Fruit fly (Drosophila melanogaster) whole organism, prepupa: Measurements from ENCODE around the gene Nepl21.

Source experiments
- CG10631 ChIP-seq: fragments of 200-800 bp; sonication (Bioruptor generic); optimal IDR thresholded peaks from 2 replicates; lab custom pipeline; 2016; ENCODE audit warnings: missing biosample characterization, missing genetic modification characterization
- CG10669 ChIP-seq: fragments of 200-800 bp; sonication (Bioruptor generic); optimal IDR thresholded peaks from 3 replicates; lab custom pipeline; 2018; ENCODE audit warnings: missing biosample characterization, mild to moderate bottlenecking, missing genetic modification characterization, moderate library complexity
- CG11294 ChIP-seq: fragments of 200-800 bp; sonication (Bioruptor generic); IDR thresholded peaks from 2 replicates; pipeline ENCODE4 v1.3.6; 2022; ENCODE audit warnings: missing biosample characterization, missing genetic modification characterization
- CG11762 ChIP-seq: fragments of 200-800 bp; sonication (Bioruptor generic); optimal IDR thresholded peaks from 3 replicates; lab custom pipeline; 2016; ENCODE audit warnings: missing biosample characterization, missing genetic modification characterization; ENCODE audit not compliant: insufficient read depth
- CG11902 ChIP-seq: fragments of 200-800 bp; sonication (Bioruptor generic); optimal IDR thresholded peaks from 3 replicates; lab custom pipeline; 2016; ENCODE audit warnings: missing biosample characterization, missing genetic modification characterization
- CG15336 ChIP-seq: fragments of 200-800 bp; sonication (Bioruptor generic); IDR thresholded peaks from 2 replicates; pipeline ENCODE4 v1.3.6; 2022; ENCODE audit warnings: missing biosample characterization, missing genetic modification characterization
- CG1621 ChIP-seq: fragments of 200-800 bp; sonication (Bioruptor generic); optimal IDR thresholded peaks from 3 replicates; lab custom pipeline; 2018; ENCODE audit warnings: missing biosample characterization, mild to moderate bottlenecking, missing genetic modification characterization
- CG16779 ChIP-seq: fragments of 200-800 bp; sonication (Bioruptor generic); optimal IDR thresholded peaks from 3 replicates; lab custom pipeline; 2017; ENCODE audit warnings: missing biosample characterization, mild to moderate bottlenecking, missing genetic modification characterization
- CG3032 ChIP-seq: fragments of 200-800 bp; optimal IDR thresholded peaks from 2 replicates; lab custom pipeline; 2019; ENCODE audit warnings: missing biosample characterization, mild to moderate bottlenecking, missing genetic modification characterization, moderate library complexity
- CG31627 ChIP-seq: fragments of 200-800 bp; sonication (Bioruptor generic); optimal IDR thresholded peaks from 3 replicates; lab custom pipeline; 2016; ENCODE audit warnings: missing biosample characterization, missing genetic modification characterization
- CG32006 ChIP-seq: fragments of 200-800 bp; sonication (Bioruptor generic); optimal IDR thresholded peaks from 3 replicates; lab custom pipeline; 2017; ENCODE audit warnings: missing biosample characterization, mild to moderate bottlenecking, missing genetic modification characterization
- CG34406 ChIP-seq: fragments of 200-800 bp; sonication (Bioruptor generic); optimal IDR thresholded peaks from 3 replicates; lab custom pipeline; 2016; ENCODE audit warnings: missing biosample characterization, missing genetic modification characterization
- CG3919 ChIP-seq: fragments of 200-800 bp; sonication (Bioruptor generic); optimal IDR thresholded peaks from 3 replicates; lab custom pipeline; 2016; ENCODE audit warnings: missing biosample characterization, missing genetic modification characterization
- CG6163 ChIP-seq: fragments of 200-800 bp; sonication (Bioruptor generic); IDR thresholded peaks from 3 replicates; pipeline ENCODE4 v1.3.6; 2022; ENCODE audit warnings: missing biosample characterization, missing genetic modification characterization
- CG6276 ChIP-seq: fragments of 200-800 bp; sonication (Bioruptor generic); optimal IDR thresholded peaks from 2 replicates; lab custom pipeline; 2017; ENCODE audit warnings: missing biosample characterization, mild to moderate bottlenecking, missing genetic modification characterization
- CG6792 ChIP-seq: fragments of 200-800 bp; sonication (Bioruptor generic); optimal IDR thresholded peaks from 3 replicates; lab custom pipeline; 2016; ENCODE audit warnings: missing biosample characterization, missing genetic modification characterization
- CG6808 ChIP-seq: fragments of 200-800 bp; sonication (Bioruptor generic); optimal IDR thresholded peaks from 3 replicates; lab custom pipeline; 2017; ENCODE audit warnings: missing biosample characterization, missing genetic modification characterization, mild to moderate bottlenecking, moderate library complexity, missing genetic modification reagents
- CG6854 ChIP-seq: fragments of 200-800 bp; sonication (Bioruptor generic); optimal IDR thresholded peaks from 2 replicates; lab custom pipeline; 2017; ENCODE audit warnings: missing biosample characterization, mild to moderate bottlenecking, missing genetic modification characterization
- CG7368 ChIP-seq: fragments of 200-800 bp; sonication (Bioruptor generic); optimal IDR thresholded peaks from 3 replicates; lab custom pipeline; 2016; ENCODE audit warnings: missing biosample characterization, missing genetic modification characterization
- CG8119 ChIP-seq: fragments of 200-800 bp; sonication (Bioruptor generic); IDR thresholded peaks from 3 replicates; pipeline ENCODE4 v1.3.6; 2022; ENCODE audit warnings: missing biosample characterization, missing genetic modification characterization
- CG8319 ChIP-seq: fragments of 200-800 bp; sonication (Bioruptor generic); optimal IDR thresholded peaks from 3 replicates; lab custom pipeline; 2016; ENCODE audit warnings: missing biosample characterization, missing genetic modification characterization
- CG8632 ChIP-seq: fragments of 200-800 bp; sonication (Bioruptor generic); optimal IDR thresholded peaks from 3 replicates; lab custom pipeline; 2016; ENCODE audit warnings: missing biosample characterization, missing genetic modification characterization
- CG9139 ChIP-seq: fragments of 200-800 bp; sonication (Bioruptor generic); optimal IDR thresholded peaks from 3 replicates; lab custom pipeline; 2017; ENCODE audit warnings: missing biosample characterization, mild to moderate bottlenecking, missing genetic modification characterization
- Eip75B ChIP-seq: fragments of 200-800 bp; sonication (Bioruptor generic); optimal IDR thresholded peaks from 3 replicates; lab custom pipeline; 2016; ENCODE audit warnings: missing biosample characterization, missing genetic modification characterization
- Eip78C ChIP-seq: fragments of 200-800 bp; sonication (Bioruptor generic); peaks from one replicate; lab custom pipeline; 2016; ENCODE audit warnings: missing biosample characterization, missing genetic modification characterization
- Ets21C ChIP-seq: fragments of 200-800 bp; sonication (Bioruptor generic); optimal IDR thresholded peaks from 3 replicates; lab custom pipeline; 2016; ENCODE audit warnings: missing biosample characterization, missing genetic modification characterization
- Ets96B ChIP-seq: fragments of 200-800 bp; optimal IDR thresholded peaks from 2 replicates; lab custom pipeline; 2019; ENCODE audit warnings: missing biosample characterization, mild to moderate bottlenecking, missing genetic modification characterization, moderate library complexity
- Gug ChIP-seq: fragments of 200-800 bp; sonication (Bioruptor generic); IDR thresholded peaks from 2 replicates; pipeline ENCODE4 v1.3.6; 2022; ENCODE audit warnings: missing biosample characterization, missing genetic modification characterization
- Hr38 ChIP-seq: sonication (Bioruptor generic); optimal IDR thresholded peaks from 2 replicates; lab custom pipeline; 2016; ENCODE audit warnings: missing biosample characterization, missing genetic modification characterization
- Hr4 ChIP-seq: fragments of 200-800 bp; sonication (Bioruptor generic); optimal IDR thresholded peaks from 3 replicates; lab custom pipeline; 2016; ENCODE audit warnings: missing biosample characterization, missing genetic modification characterization
- Lpt ChIP-seq: fragments of 200-800 bp; sonication (Bioruptor generic); optimal IDR thresholded peaks from 3 replicates; lab custom pipeline; 2016; ENCODE audit warnings: missing biosample characterization, missing genetic modification characterization
- Met ChIP-seq: fragments of 200-800 bp; sonication (Bioruptor generic); optimal IDR thresholded peaks from 3 replicates; lab custom pipeline; 2016; ENCODE audit warnings: missing biosample characterization, missing genetic modification characterization
- OdsH ChIP-seq: fragments of 200-800 bp; sonication (Bioruptor generic); optimal IDR thresholded peaks from 3 replicates; lab custom pipeline; 2016; ENCODE audit warnings: missing biosample characterization, missing genetic modification characterization
- Smox ChIP-seq: fragments of 200-800 bp; sonication (Bioruptor generic); optimal IDR thresholded peaks from 3 replicates; lab custom pipeline; 2016; ENCODE audit warnings: missing biosample characterization, missing genetic modification characterization
- Sox102F ChIP-seq: fragments of 200-800 bp; sonication (Bioruptor generic); optimal IDR thresholded peaks from 2 replicates; lab custom pipeline; 2016; ENCODE audit warnings: missing biosample characterization, mild to moderate bottlenecking, missing genetic modification characterization
- Sox14 ChIP-seq: fragments of 200-800 bp; sonication (Bioruptor generic); optimal IDR thresholded peaks from 3 replicates; lab custom pipeline; 2016; ENCODE audit warnings: missing biosample characterization, missing genetic modification characterization
- Sox15 ChIP-seq: fragments of 200-800 bp; sonication (Bioruptor generic); optimal IDR thresholded peaks from 3 replicates; lab custom pipeline; 2016; ENCODE audit warnings: missing biosample characterization, missing genetic modification characterization
- achi ChIP-seq: fragments of 200-800 bp; sonication (Bioruptor generic); optimal IDR thresholded peaks from 3 replicates; lab custom pipeline; 2016; ENCODE audit warnings: missing biosample characterization, missing genetic modification characterization
- acj6 ChIP-seq: fragments of 200-800 bp; sonication (Bioruptor generic); optimal IDR thresholded peaks from 3 replicates; lab custom pipeline; 2016; ENCODE audit warnings: missing biosample characterization, missing genetic modification characterization
- cyc ChIP-seq: fragments of 200-800 bp; sonication (Bioruptor generic); optimal IDR thresholded peaks from 3 replicates; lab custom pipeline; 2016; ENCODE audit warnings: missing biosample characterization, missing genetic modification characterization
- dsx ChIP-seq: fragments of 200-800 bp; optimal IDR thresholded peaks from 3 replicates; lab custom pipeline; 2019; ENCODE audit warnings: missing biosample characterization, mild to moderate bottlenecking, missing genetic modification characterization, moderate library complexity; ENCODE audit not compliant: poor library complexity, severe bottlenecking
- eg ChIP-seq: fragments of 200-800 bp; sonication (Bioruptor generic); IDR thresholded peaks from 3 replicates; pipeline ENCODE4 v1.3.6; 2022; ENCODE audit warnings: missing biosample characterization, missing genetic modification characterization
- fd59A ChIP-seq: fragments of 200-800 bp; sonication (Bioruptor generic); optimal IDR thresholded peaks from 2 replicates; lab custom pipeline; 2017; ENCODE audit warnings: missing biosample characterization, mild to moderate bottlenecking, missing genetic modification characterization, missing genetic modification reagents
- fd85E ChIP-seq: fragments of 200-800 bp; sonication (Bioruptor generic); optimal IDR thresholded peaks from 3 replicates; lab custom pipeline; 2016; ENCODE audit warnings: missing biosample characterization, missing genetic modification characterization
- fkh ChIP-seq: fragments of 200-800 bp; sonication (Bioruptor generic); optimal IDR thresholded peaks from 3 replicates; lab custom pipeline; 2017; ENCODE audit warnings: missing biosample characterization, mild to moderate bottlenecking, missing genetic modification characterization, moderate library complexity
- lz ChIP-seq: fragments of 200-800 bp; sonication (Bioruptor generic); optimal IDR thresholded peaks from 3 replicates; lab custom pipeline; 2016; ENCODE audit warnings: missing biosample characterization, missing genetic modification characterization
- net ChIP-seq: fragments of 200-800 bp; sonication (Bioruptor generic); optimal IDR thresholded peaks from 3 replicates; lab custom pipeline; 2016; ENCODE audit warnings: missing biosample characterization, missing genetic modification characterization
- pdm3 ChIP-seq: fragments of 200-800 bp; sonication (Bioruptor generic); optimal IDR thresholded peaks from 3 replicates; lab custom pipeline; 2016; ENCODE audit warnings: missing biosample characterization, missing genetic modification characterization
- salr ChIP-seq, 2 experiments: fragments of 200-800 bp; sonication (Bioruptor generic); optimal IDR thresholded peaks; 3 replicates each; lab custom pipeline; 2016 to 2018; ENCODE audit warnings: missing biosample characterization in 2 of 2, missing genetic modification characterization in 2 of 2, mild to moderate bottlenecking in 1 of 2
- svp ChIP-seq: fragments of 200-800 bp; sonication (Bioruptor generic); peaks from one replicate; lab custom pipeline; 2016; ENCODE audit warnings: missing biosample characterization, missing genetic modification characterization
- topi ChIP-seq: fragments of 200-800 bp; sonication (Bioruptor generic); optimal IDR thresholded peaks from 3 replicates; lab custom pipeline; 2016; ENCODE audit warnings: missing biosample characterization, missing genetic modification characterization
- vri ChIP-seq: fragments of 200-800 bp; sonication (Bioruptor generic); optimal IDR thresholded peaks from 3 replicates; lab custom pipeline; 2016; ENCODE audit warnings: missing biosample characterization, mild to moderate bottlenecking, missing genetic modification characterization

Nepl21 gene

dm6 chr3R:28847547-28848316 lies 35.8 kb upstream of the Nepl21 start:
- peak; percentile 56 for TF ChIP-seq Ets96B (tag; lab: Kevin White, UChicago)
- TF ChIP-seq CG11762 (GFP tag; lab: Kevin White, UChicago), result peak; percentile 35
- peak; percentile 49 for TF ChIP-seq CG32006
- peak; percentile 26 for TF ChIP-seq CG8319 (GFP tag; lab: Kevin White, UChicago)
- TF ChIP-seq Sox14 (GFP tag; lab: Kevin White, UChicago), result peak; percentile 12
- TF ChIP-seq CG3919 (GFP tag; lab: Kevin White, UChicago), result peak; percentile 55
- peak in 1 of 2 experiments; percentile 17 for TF ChIP-seq salr (GFP tag; optimal IDR thresholded peaks at IDR 0.05; lab: Kevin White, UChicago)
- peak; percentile 48 for TF ChIP-seq topi
- peak; percentile 42 for TF ChIP-seq pdm3 (GFP tag; lab: Kevin White, UChicago)
- TF ChIP-seq CG8119 (GFP tag; lab: Robert Waterston, UW), result no peak
- peak; percentile 42 for TF ChIP-seq CG6792 (GFP tag; lab: Kevin White, UChicago)
- TF ChIP-seq Hr38 (GFP tag; lab: Kevin White, UChicago), result no peak
- TF ChIP-seq Hr4 (GFP tag; lab: Kevin White, UChicago), result peak; percentile 33
- TF ChIP-seq Ets21C (GFP tag; lab: Kevin White, UChicago), result peak; percentile 10
- TF ChIP-seq vri (GFP tag; lab: Kevin White, UChicago), result no peak
- TF ChIP-seq OdsH (GFP tag; lab: Kevin White, UChicago), result peak; percentile 65
- peak; percentile 6 for TF ChIP-seq Sox102F (GFP tag; lab: Kevin White, UChicago)
- TF ChIP-seq CG1621, result no peak
- no peak for TF ChIP-seq cyc
- no peak for TF ChIP-seq fd85E (GFP tag; lab: Kevin White, UChicago)
- no peak for TF ChIP-seq CG16779 (tag; lab: Kevin White, UChicago)
- peak; percentile 48 for TF ChIP-seq achi (GFP tag; lab: Kevin White, UChicago)
- TF ChIP-seq CG15336 (GFP tag; lab: Robert Waterston, UW), result no peak
- TF ChIP-seq Eip75B, result no peak
- peak; percentile 67 for TF ChIP-seq acj6 (GFP tag; lab: Kevin White, UChicago)
- peak; percentile 21 for TF ChIP-seq CG8632
- TF ChIP-seq CG6854 (GFP tag; lab: Kevin White, UChicago), result no peak
- TF ChIP-seq Lpt, result no peak
- TF ChIP-seq CG9139 (GFP tag; lab: Kevin White, UChicago), result peak; percentile 27
- peak; percentile 18 for TF ChIP-seq Sox15 (GFP tag; lab: Kevin White, UChicago)
- peak; percentile 50 for TF ChIP-seq net (GFP tag; lab: Kevin White, UChicago)
- no peak for TF ChIP-seq fkh (GFP tag; lab: Kevin White, UChicago)
- no peak for TF ChIP-seq Gug (GFP tag; lab: Robert Waterston, UW)
- TF ChIP-seq CG31627, result peak; percentile 23
- TF ChIP-seq lz (GFP tag; lab: Kevin White, UChicago), result peak; percentile 34
- TF ChIP-seq CG6276 (GFP tag; lab: Kevin White, UChicago), result no peak
- peak; percentile 57 for TF ChIP-seq CG10631 (GFP tag; lab: Kevin White, UChicago)
- peak; percentile 85 for TF ChIP-seq Eip78C (GFP tag; lab: Kevin White, UChicago)
- peak; percentile 59 for TF ChIP-seq CG34406 (GFP tag; lab: Kevin White, UChicago)
- peak; percentile 3 for TF ChIP-seq fd59A (GFP tag; lab: Kevin White, UChicago)
- peak; percentile 27 for TF ChIP-seq CG7368 (GFP tag; lab: Kevin White, UChicago)
- no peak for TF ChIP-seq CG6163
- TF ChIP-seq Met (GFP tag; lab: Kevin White, UChicago), result peak; percentile 37
- peak; percentile 47 for TF ChIP-seq Smox (GFP tag; lab: Kevin White, UChicago)
- TF ChIP-seq dsx (GFP tag; lab: Kevin White, UChicago), result peak; percentile 47
- peak; percentile 45 for TF ChIP-seq svp
- TF ChIP-seq CG10669, result peak; percentile 56
- TF ChIP-seq CG11902 (GFP tag; lab: Kevin White, UChicago), result peak; percentile 36
- TF ChIP-seq eg (GFP tag; lab: Robert Waterston, UW), result no peak
- no peak for TF ChIP-seq CG11294
- TF ChIP-seq CG3032, result peak; percentile 63
- peak; percentile 69 for TF ChIP-seq CG6808 (GFP tag; lab: Kevin White, UChicago)
